Worm (Caenorhabditis elegans) whole organism, L1 larva: ENCODE results near the gene flp-9.

Source experiments
- C04F5.9 ChIP-seq: sonication (generic microtip); optimal IDR thresholded peaks from 2 replicates; lab custom pipeline; 2016; ENCODE audit warnings: missing genetic modification characterization, missing compliant biosample characterization
- C16A3.4 ChIP-seq: fragments of 150-350 bp; optimal IDR thresholded peaks from 2 replicates; lab custom pipeline; 2014; ENCODE audit warnings: missing biosample characterization, missing genetic modification characterization
- Y116A8C.19 ChIP-seq: sonication (generic microtip); optimal IDR thresholded peaks from 2 replicates; lab custom pipeline; 2016; ENCODE audit warnings: missing compliant biosample characterization, missing genetic modification characterization, borderline replicate concordance
- aha-1 ChIP-seq: fragments of 150-350 bp; optimal IDR thresholded peaks from 2 replicates; lab custom pipeline; 2014; ENCODE audit warnings: missing biosample characterization, missing genetic modification characterization
- alr-1 ChIP-seq: fragments of 200-800 bp; sonication (Bioruptor generic); optimal IDR thresholded peaks from 2 replicates; lab custom pipeline; 2018; ENCODE audit warnings: borderline replicate concordance, mild to moderate bottlenecking, missing genetic modification characterization, missing compliant biosample characterization
- ceh-63 ChIP-seq: fragments of 200-800 bp; sonication (Bioruptor generic); optimal IDR thresholded peaks from 2 replicates; lab custom pipeline; 2018; ENCODE audit warnings: mild to moderate bottlenecking, missing genetic modification characterization, missing compliant biosample characterization
- ceh-8 ChIP-seq: fragments of 200-800 bp; sonication (Bioruptor generic); optimal IDR thresholded peaks from 2 replicates; lab custom pipeline; 2018; ENCODE audit warnings: mild to moderate bottlenecking, missing genetic modification characterization, moderate library complexity, missing compliant biosample characterization
- ceh-90 ChIP-seq: sonication (generic microtip); optimal IDR thresholded peaks from 2 replicates; lab custom pipeline; 2016; ENCODE audit warnings: missing genetic modification characterization, missing compliant biosample characterization
- dpl-1 ChIP-seq, 3 experiments: fragments of 150-350 bp in 2 of 3; sonication (generic microtip) in 1 of 3; optimal IDR thresholded peaks; 2 replicates each; lab custom pipeline; 2014 to 2017; ENCODE audit warnings: missing biosample characterization in 3 of 3, missing genetic modification characterization in 3 of 3, missing genetic modification reagents in 3 of 3
- efl-1 ChIP-seq, 4 experiments: fragments of 150-350 bp; optimal IDR thresholded peaks in 3 of 4; peaks in 1 of 4; 1 replicate in 1 of 4; 2 replicates in 3 of 4; lab custom pipeline; 2014; ENCODE audit warnings: missing biosample characterization in 2 of 4, missing genetic modification characterization in 2 of 4, missing genetic modification reagents in 2 of 4
- efl-3 ChIP-seq: fragments of 200-800 bp; sonication (Bioruptor generic); optimal IDR thresholded peaks from 2 replicates; lab custom pipeline; 2018; ENCODE audit warnings: mild to moderate bottlenecking, missing genetic modification characterization, missing compliant biosample characterization
- egl-13 ChIP-seq: sonication (generic microtip); optimal IDR thresholded peaks from 2 replicates; lab custom pipeline; 2016; ENCODE audit warnings: missing genotype, missing genetic modification reagents, missing genetic modification characterization, missing compliant biosample characterization
- egl-27 ChIP-seq, 2 experiments: fragments of 150-350 bp in 1 of 2; sonication (generic microtip); optimal IDR thresholded peaks; 3 replicates each; lab custom pipeline; 2017 to 2018; ENCODE audit warnings: missing biosample characterization in 2 of 2, missing genetic modification characterization in 2 of 2, missing genetic modification reagents in 2 of 2
- elt-3 ChIP-seq, 6 experiments: fragments of 150-350 bp in 1 of 6; sonication (generic microtip); optimal IDR thresholded peaks; 2 replicates each; lab custom pipeline; 2017 to 2018; ENCODE audit warnings: missing biosample characterization in 6 of 6, missing genetic modification characterization in 6 of 6, inconsistent platforms in 1 of 6
- fkh-8 ChIP-seq: sonication (generic microtip); optimal IDR thresholded peaks from 2 replicates; lab custom pipeline; 2016; ENCODE audit warnings: mild to moderate bottlenecking, missing genetic modification characterization, missing compliant biosample characterization
- grh-1 ChIP-seq: fragments of 200-800 bp; sonication (Bioruptor generic); IDR thresholded peaks from 2 replicates; pipeline ENCODE4 v1.3.6; 2022; ENCODE audit warnings: missing genetic modification reagents, missing genetic modification characterization, missing compliant biosample characterization
- hlh-17 ChIP-seq: fragments of 200-800 bp; sonication (Bioruptor generic); optimal IDR thresholded peaks from 2 replicates; lab custom pipeline; 2018; ENCODE audit warnings: missing genetic modification characterization, mild to moderate bottlenecking, missing compliant biosample characterization, moderate library complexity, borderline replicate concordance
- hlh-4 ChIP-seq: sonication (generic microtip); optimal IDR thresholded peaks from 2 replicates; lab custom pipeline; 2016; ENCODE audit warnings: mild to moderate bottlenecking, missing genetic modification characterization, missing compliant biosample characterization
- hpl-2 ChIP-seq: fragments of 150-350 bp; optimal IDR thresholded peaks from 2 replicates; lab custom pipeline; 2014; ENCODE audit warnings: missing biosample characterization, missing genetic modification reagents, missing genetic modification characterization
- irx-1 ChIP-seq: sonication (generic microtip); optimal IDR thresholded peaks from 2 replicates; lab custom pipeline; 2016; ENCODE audit warnings: missing genetic modification characterization, missing compliant biosample characterization
- isw-1 ChIP-seq: fragments of 200-800 bp; sonication (Bioruptor generic); IDR thresholded peaks from 2 replicates; pipeline ENCODE4 v1.3.6; 2022; ENCODE audit warnings: missing genetic modification characterization, missing compliant biosample characterization
- lin-13 ChIP-seq: fragments of 150-350 bp; optimal IDR thresholded peaks from 2 replicates; lab custom pipeline; 2014; ENCODE audit warnings: missing biosample characterization, missing genetic modification reagents, missing genetic modification characterization
- lin-14 ChIP-seq: fragments of 200-800 bp; sonication (Bioruptor generic); optimal IDR thresholded peaks from 2 replicates; lab custom pipeline; 2018; ENCODE audit warnings: mild to moderate bottlenecking, missing genetic modification characterization, moderate library complexity, missing compliant biosample characterization
- lin-35 ChIP-seq, 2 experiments: fragments of 150-350 bp; optimal IDR thresholded peaks; 2 replicates each; lab custom pipeline; 2014; ENCODE audit warnings: missing biosample characterization in 2 of 2, missing genetic modification characterization in 2 of 2, missing genetic modification reagents in 2 of 2
- lsy-2 ChIP-seq, 2 experiments: fragments of 150-350 bp; optimal IDR thresholded peaks; 2 replicates each; lab custom pipeline; 2014; ENCODE audit warnings: missing biosample characterization in 2 of 2, missing genetic modification characterization in 2 of 2
- mdl-1 ChIP-seq, 2 experiments: fragments of 150-350 bp; optimal IDR thresholded peaks; 2 replicates each; lab custom pipeline; 2014 to 2017; ENCODE audit warnings: missing biosample characterization in 2 of 2, missing genetic modification characterization in 2 of 2, inconsistent platforms in 1 of 2
- mep-1 ChIP-seq: fragments of 150-350 bp; optimal IDR thresholded peaks from 2 replicates; lab custom pipeline; 2014; ENCODE audit warnings: missing biosample characterization, missing genetic modification characterization
- nhr-11 ChIP-seq: fragments of 150-350 bp; optimal IDR thresholded peaks from 2 replicates; lab custom pipeline; 2014; ENCODE audit warnings: missing biosample characterization, missing genetic modification characterization
- nhr-19 ChIP-seq: fragments of 200-800 bp; sonication (Bioruptor generic); conservative IDR thresholded peaks from 2 replicates; pipeline ENCODE4 v1.3.6; 2022; ENCODE audit warnings: missing genetic modification characterization, missing compliant biosample characterization
- nhr-20 ChIP-seq: sonication (generic microtip); optimal IDR thresholded peaks from 2 replicates; lab custom pipeline; 2016; ENCODE audit warnings: mild to moderate bottlenecking, missing genetic modification characterization, missing compliant biosample characterization
- nhr-237 ChIP-seq: fragments of 150-350 bp; optimal IDR thresholded peaks from 2 replicates; lab custom pipeline; 2014; ENCODE audit warnings: missing biosample characterization, missing genetic modification characterization
- nhr-28 ChIP-seq: fragments of 150-350 bp; optimal IDR thresholded peaks from 2 replicates; lab custom pipeline; 2014; ENCODE audit warnings: missing biosample characterization, missing genetic modification characterization
- nhr-47 ChIP-seq: sonication (generic microtip); optimal IDR thresholded peaks from 2 replicates; lab custom pipeline; 2016; ENCODE audit warnings: mild to moderate bottlenecking, missing genetic modification characterization, moderate library complexity, missing compliant biosample characterization
- nhr-71 ChIP-seq: sonication (generic microtip); optimal IDR thresholded peaks from 2 replicates; lab custom pipeline; 2016; ENCODE audit warnings: mild to moderate bottlenecking, missing genetic modification characterization, moderate library complexity, missing compliant biosample characterization
- nhr-77 ChIP-seq: fragments of 150-350 bp; optimal IDR thresholded peaks from 2 replicates; lab custom pipeline; 2014; ENCODE audit warnings: missing biosample characterization, missing genetic modification characterization
- nhr-85 ChIP-seq: sonication (generic microtip); peaks from one replicate; lab custom pipeline; 2016; ENCODE audit warnings: missing genetic modification characterization, inconsistent platforms, missing compliant biosample characterization
- nhr-90 ChIP-seq: sonication (generic microtip); optimal IDR thresholded peaks from 2 replicates; lab custom pipeline; 2016; ENCODE audit warnings: mild to moderate bottlenecking, missing genetic modification characterization, missing compliant biosample characterization; ENCODE audit not compliant: poor library complexity
- pag-3 ChIP-seq: sonication (generic microtip); optimal IDR thresholded peaks from 2 replicates; lab custom pipeline; 2017; ENCODE audit warnings: missing genetic modification characterization, mild to moderate bottlenecking, missing compliant biosample characterization, antibody characterized with exemption, borderline replicate concordance; ENCODE audit not compliant: insufficient read depth
- pqm-1 ChIP-seq: sonication (generic microtip); optimal IDR thresholded peaks from 3 replicates; lab custom pipeline; 2017; ENCODE audit warnings: missing biosample characterization, missing genetic modification characterization
- rnt-1 ChIP-seq: sonication (generic microtip); optimal IDR thresholded peaks from 2 replicates; lab custom pipeline; 2016; ENCODE audit warnings: mild to moderate bottlenecking, missing genetic modification characterization, moderate library complexity, missing compliant biosample characterization
- sox-4 ChIP-seq: sonication (generic microtip); optimal IDR thresholded peaks from 2 replicates; lab custom pipeline; 2016; ENCODE audit warnings: missing genetic modification characterization, missing compliant biosample characterization
- tbx-2 ChIP-seq: sonication (generic microtip); optimal IDR thresholded peaks from 2 replicates; lab custom pipeline; 2016; ENCODE audit warnings: missing genetic modification characterization, missing compliant biosample characterization
- tlp-1 ChIP-seq: fragments of 150-350 bp; optimal IDR thresholded peaks from 2 replicates; lab custom pipeline; 2014; ENCODE audit warnings: missing biosample characterization, missing genetic modification characterization
- unc-30 ChIP-seq: sonication (generic microtip); optimal IDR thresholded peaks from 2 replicates; lab custom pipeline; 2017; ENCODE audit warnings: missing biosample characterization, missing genetic modification characterization
- unc-62 ChIP-seq: fragments of 150-350 bp; optimal IDR thresholded peaks from 2 replicates; lab custom pipeline; 2014; ENCODE audit warnings: missing biosample characterization, missing genetic modification reagents, missing genetic modification characterization
- unc-86 ChIP-seq: sonication (generic microtip); optimal IDR thresholded peaks from 2 replicates; lab custom pipeline; 2016; ENCODE audit warnings: missing genetic modification characterization, missing compliant biosample characterization
- unc-98 ChIP-seq: fragments of 200-800 bp; sonication (Bioruptor generic); IDR thresholded peaks from 2 replicates; pipeline ENCODE4 v1.3.6; 2022; ENCODE audit warnings: missing genetic modification characterization, missing compliant biosample characterization
- vab-15 ChIP-seq: sonication (generic microtip); optimal IDR thresholded peaks from 2 replicates; lab custom pipeline; 2017; ENCODE audit warnings: missing genotype, mild to moderate bottlenecking, missing genetic modification characterization, missing compliant biosample characterization
- zag-1 ChIP-seq: fragments of 150-350 bp; optimal IDR thresholded peaks from 2 replicates; lab custom pipeline; 2014; ENCODE audit warnings: missing biosample characterization, missing genetic modification characterization
- zip-4 ChIP-seq: fragments of 200-800 bp; sonication (Bioruptor generic); optimal IDR thresholded peaks from 2 replicates; lab custom pipeline; 2018; ENCODE audit warnings: mild to moderate bottlenecking, missing genetic modification characterization, moderate library complexity, missing compliant biosample characterization
- ztf-11 ChIP-seq, 2 experiments: sonication (generic microtip); optimal IDR thresholded peaks; 2 replicates each; lab custom pipeline; 2016 to 2017; ENCODE audit warnings: missing genetic modification characterization in 2 of 2, missing biosample characterization in 1 of 2, missing compliant biosample characterization in 1 of 2
- ztf-4 ChIP-seq: fragments of 150-350 bp; optimal IDR thresholded peaks from 2 replicates; lab custom pipeline; 2014; ENCODE audit warnings: missing biosample characterization, missing genetic modification characterization

The flp-9 gene

DNA sequence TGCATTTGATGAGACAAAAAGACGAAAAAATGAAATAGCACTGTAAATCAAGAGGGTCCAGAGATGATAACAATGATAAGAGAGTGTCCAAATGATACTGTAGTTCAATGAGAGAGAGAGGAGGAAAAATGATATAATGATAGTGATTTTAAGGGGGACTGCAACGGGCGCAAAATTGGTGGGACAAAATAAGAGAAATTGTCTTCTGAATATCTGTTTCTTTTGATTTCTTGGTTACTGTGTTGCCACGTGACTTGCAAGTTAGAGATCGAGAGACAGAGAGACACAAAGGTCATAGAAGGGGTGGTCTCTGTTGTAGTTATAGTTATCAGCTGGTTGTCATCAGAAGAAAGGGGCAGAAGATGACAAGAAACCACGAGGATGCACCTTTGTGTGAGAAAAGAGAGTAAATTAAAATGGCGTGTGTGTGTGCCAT, 41.4 kb downstream of the flp-9 start (continued):
- TF ChIP-seq ztf-4 (no peak), isw-1 (GFP tag; lab: Robert Waterston, UW) (no peak), nhr-28 (no peak), lin-35 (GFP tag; optimal IDR thresholded peaks at IDR 0.05; lab: Kevin White, UChicago) (peak in 1 of 2 experiments; percentile 81), unc-30 (tag; lab: Kevin White, UChicago) (no peak), hpl-2 (no peak), unc-86 (tag; lab: Kevin White, UChicago) (no peak), nhr-71 (tag; lab: Kevin White, UChicago) (peak; percentile 88), egl-13 (tag; lab: Kevin White, UChicago) (no peak), zag-1 (tag; lab: Kevin White, UChicago) (no peak), vab-15 (tag; lab: Kevin White, UChicago) (peak; percentile 76), fkh-8 (no peak), unc-98 (GFP tag; lab: Robert Waterston, UW) (no peak), pag-3 (tag; lab: Kevin White, UChicago) (no peak), C16A3.4 (tag; lab: Kevin White, UChicago) (peak; percentile 23), sox-4 (tag; lab: Kevin White, UChicago) (no peak), elt-3 (tag; optimal IDR thresholded peaks at IDR 0.05; lab: Kevin White, UChicago) (peak in 5 of 6 experiments; percentile 75 to 97 (median 96)), tlp-1 (no peak), hlh-17 (no peak), nhr-20 (tag; lab: Kevin White, UChicago) (peak; percentile 93), lsy-2 (tag; optimal IDR thresholded peaks at IDR 0.05; lab: Kevin White, UChicago) (peak; percentile 50 to 82), nhr-90 (tag; lab: Kevin White, UChicago) (peak; percentile 84), grh-1 (GFP tag; lab: Robert Waterston, UW) (peak; percentile 56), nhr-77 (tag; lab: Kevin White, UChicago) (no peak), lin-13 (GFP tag; lab: Kevin White, UChicago) (no peak), nhr-19 (GFP tag; lab: Robert Waterston, UW) (peak; percentile 63), tbx-2 (peak; percentile 79), efl-3 (GFP tag; lab: Kevin White, UChicago) (no peak), zip-4 (GFP tag; lab: Kevin White, UChicago) (no peak), unc-62 (GFP tag; lab: Kevin White, UChicago) (no peak), efl-1 (optimal IDR thresholded peaks at IDR 0.05; lab: Kevin White, UChicago) (peak; percentile 8 to 26), efl-1 (GFP tag; optimal IDR thresholded peaks at IDR 0.05 in 1 of 2; lab: Kevin White, UChicago) (peak; percentile 13 to 93), rnt-1 (tag; lab: Kevin White, UChicago) (no peak), ztf-11 (tag; optimal IDR thresholded peaks at IDR 0.05; lab: Kevin White, UChicago) (no peak), dpl-1 (GFP tag; optimal IDR thresholded peaks at IDR 0.05; lab: Kevin White, UChicago) (peak in 1 of 3 experiments; percentile 41), hlh-4 (tag; lab: Kevin White, UChicago) (no peak), nhr-11 (tag; lab: Kevin White, UChicago) (no peak), Y116A8C.19 (no peak), aha-1 (tag; lab: Kevin White, UChicago) (no peak), mdl-1 (tag; optimal IDR thresholded peaks at IDR 0.05; lab: Kevin White, UChicago) (peak in 1 of 2 experiments; percentile 91), ceh-63 (GFP tag; lab: Kevin White, UChicago) (no peak), C04F5.9 (tag; lab: Kevin White, UChicago) (no peak), lin-14 (peak; percentile 81), ceh-90 (tag; lab: Kevin White, UChicago) (no peak), nhr-85 (peak; percentile 95), ceh-8 (GFP tag; lab: Kevin White, UChicago) (no peak), irx-1 (tag; lab: Kevin White, UChicago) (no peak), nhr-237 (tag; lab: Kevin White, UChicago) (no peak), alr-1 (tag; lab: Kevin White, UChicago) (no peak), pqm-1 (tag; lab: Kevin White, UChicago) (no peak), nhr-47 (tag; lab: Kevin White, UChicago) (peak; percentile 56), mep-1 (peak; percentile 25), egl-27 (tag; optimal IDR thresholded peaks at IDR 0.05; lab: Kevin White, UChicago) (peak in 1 of 2 experiments; percentile 2)
